Worm (Caenorhabditis elegans) whole organism, L1 larva: ENCODE data around the gene Y71H2B.8.

Experiments used
- F16B12.6 ChIP-seq: fragments of 150-350 bp; optimal IDR thresholded peaks from 2 replicates; lab custom pipeline; 2014; ENCODE audit warnings: missing biosample characterization, missing genetic modification characterization
- aha-1 ChIP-seq: fragments of 150-350 bp; optimal IDR thresholded peaks from 2 replicates; lab custom pipeline; 2014; ENCODE audit warnings: missing biosample characterization, missing genetic modification characterization
- blmp-1 ChIP-seq: fragments of 150-350 bp; optimal IDR thresholded peaks from 2 replicates; lab custom pipeline; 2014; ENCODE audit warnings: missing biosample characterization, missing genetic modification characterization
- ceh-63 ChIP-seq: fragments of 200-800 bp; sonication (Bioruptor generic); optimal IDR thresholded peaks from 2 replicates; lab custom pipeline; 2018; ENCODE audit warnings: mild to moderate bottlenecking, missing genetic modification characterization, missing compliant biosample characterization
- ceh-8 ChIP-seq: fragments of 200-800 bp; sonication (Bioruptor generic); optimal IDR thresholded peaks from 2 replicates; lab custom pipeline; 2018; ENCODE audit warnings: mild to moderate bottlenecking, missing genetic modification characterization, moderate library complexity, missing compliant biosample characterization
- dpl-1 ChIP-seq, 3 experiments: fragments of 150-350 bp in 2 of 3; sonication (generic microtip) in 1 of 3; optimal IDR thresholded peaks; 2 replicates each; lab custom pipeline; 2014 to 2017; ENCODE audit warnings: missing biosample characterization in 3 of 3, missing genetic modification characterization in 3 of 3, missing genetic modification reagents in 3 of 3
- dsc-1 ChIP-seq: sonication (generic microtip); optimal IDR thresholded peaks from 2 replicates; lab custom pipeline; 2016; ENCODE audit warnings: mild to moderate bottlenecking, missing genetic modification characterization, missing compliant biosample characterization
- fkh-8 ChIP-seq: sonication (generic microtip); optimal IDR thresholded peaks from 2 replicates; lab custom pipeline; 2016; ENCODE audit warnings: mild to moderate bottlenecking, missing genetic modification characterization, missing compliant biosample characterization
- fos-1 ChIP-seq: fragments of 150-350 bp; optimal IDR thresholded peaks from 2 replicates; lab custom pipeline; 2014; ENCODE audit warnings: missing biosample characterization, missing genetic modification characterization
- grh-1 ChIP-seq: fragments of 200-800 bp; sonication (Bioruptor generic); IDR thresholded peaks from 2 replicates; pipeline ENCODE4 v1.3.6; 2022; ENCODE audit warnings: missing genetic modification reagents, missing genetic modification characterization, missing compliant biosample characterization
- isw-1 ChIP-seq: fragments of 200-800 bp; sonication (Bioruptor generic); IDR thresholded peaks from 2 replicates; pipeline ENCODE4 v1.3.6; 2022; ENCODE audit warnings: missing genetic modification characterization, missing compliant biosample characterization
- lin-13 ChIP-seq: fragments of 150-350 bp; optimal IDR thresholded peaks from 2 replicates; lab custom pipeline; 2014; ENCODE audit warnings: missing biosample characterization, missing genetic modification reagents, missing genetic modification characterization
- lin-14 ChIP-seq: fragments of 200-800 bp; sonication (Bioruptor generic); optimal IDR thresholded peaks from 2 replicates; lab custom pipeline; 2018; ENCODE audit warnings: mild to moderate bottlenecking, missing genetic modification characterization, moderate library complexity, missing compliant biosample characterization
- lin-39 ChIP-seq: fragments of 150-350 bp; optimal IDR thresholded peaks from 2 replicates; lab custom pipeline; 2014; ENCODE audit warnings: missing biosample characterization, missing genetic modification reagents, missing genetic modification characterization
- lsy-2 ChIP-seq, 2 experiments: fragments of 150-350 bp; optimal IDR thresholded peaks; 2 replicates each; lab custom pipeline; 2014; ENCODE audit warnings: missing biosample characterization in 2 of 2, missing genetic modification characterization in 2 of 2
- rnt-1 ChIP-seq: sonication (generic microtip); optimal IDR thresholded peaks from 2 replicates; lab custom pipeline; 2016; ENCODE audit warnings: mild to moderate bottlenecking, missing genetic modification characterization, moderate library complexity, missing compliant biosample characterization
- tlp-1 ChIP-seq: fragments of 150-350 bp; optimal IDR thresholded peaks from 2 replicates; lab custom pipeline; 2014; ENCODE audit warnings: missing biosample characterization, missing genetic modification characterization
- unc-30 ChIP-seq: sonication (generic microtip); optimal IDR thresholded peaks from 2 replicates; lab custom pipeline; 2017; ENCODE audit warnings: missing biosample characterization, missing genetic modification characterization
- unc-86 ChIP-seq: sonication (generic microtip); optimal IDR thresholded peaks from 2 replicates; lab custom pipeline; 2016; ENCODE audit warnings: missing genetic modification characterization, missing compliant biosample characterization
- vab-15 ChIP-seq: sonication (generic microtip); optimal IDR thresholded peaks from 2 replicates; lab custom pipeline; 2017; ENCODE audit warnings: missing genotype, mild to moderate bottlenecking, missing genetic modification characterization, missing compliant biosample characterization
- zag-1 ChIP-seq: fragments of 150-350 bp; optimal IDR thresholded peaks from 2 replicates; lab custom pipeline; 2014; ENCODE audit warnings: missing biosample characterization, missing genetic modification characterization

The Y71H2B.8 gene

ce11 chrIII:2619559-2619958, 40.5 kb downstream of the Y71H2B.8 start, which contains the start of gene ppfr-4 (continued):
- TF ChIP-seq lsy-2 (tag; optimal IDR thresholded peaks at IDR 0.05; lab: Kevin White, UChicago): peak; percentile 39 to 54
- TF ChIP-seq tlp-1: no peak
- TF ChIP-seq lin-14 (GFP tag; lab: Kevin White, UChicago): no peak
- no peak for TF ChIP-seq ceh-8 (GFP tag; lab: Kevin White, UChicago)
- peak; percentile 9 to 53 (median 45) for TF ChIP-seq dpl-1 (GFP tag; optimal IDR thresholded peaks at IDR 0.05; lab: Kevin White, UChicago)
- TF ChIP-seq fos-1 (tag; lab: Kevin White, UChicago): no peak
- TF ChIP-seq F16B12.6: peak; percentile 87
- no peak for TF ChIP-seq lin-13
- no peak for TF ChIP-seq grh-1
- TF ChIP-seq aha-1 (tag; lab: Kevin White, UChicago): no peak

ce11 chrIII:2622870-2623269, 43.8 kb downstream of the Y71H2B.8 start, which contains the start of gene Y71H2B.2:
Y71H2B.2 (plus strand) TSS chrIII:2623170.
- TF ChIP-seq fkh-8 (tag; lab: Kevin White, UChicago) (no peak), vab-15 (tag; lab: Kevin White, UChicago) (no peak), unc-30 (tag; lab: Kevin White, UChicago) (no peak), isw-1 (GFP tag; lab: Robert Waterston, UW) (no peak), zag-1 (no peak), rnt-1 (tag; lab: Kevin White, UChicago) (no peak), unc-86 (no peak), lin-39 (tag; lab: Kevin White, UChicago) (no peak), dsc-1 (tag; lab: Kevin White, UChicago) (no peak)

ce11 chrIII:2628690-2629089, 49.6 kb downstream of the Y71H2B.8 start, which contains the start of gene acbp-8:
acbp-8 (plus strand) TSS chrIII:2629013.
- TF ChIP-seq blmp-1 (tag; lab: Kevin White, UChicago): peak; percentile 94
- TF ChIP-seq tlp-1: no peak
- TF ChIP-seq grh-1: no peak
- no peak for TF ChIP-seq ceh-63 (GFP tag; lab: Kevin White, UChicago)
- TF ChIP-seq vab-15 (tag; lab: Kevin White, UChicago): no peak
- TF ChIP-seq, all 84 proteins: peak for 1
